Fruit fly (Drosophila melanogaster) whole organism, embryonic: ENCODE data around the gene CG6785.

Experiments
- Abd-B ChIP-seq: fragments of 200-800 bp; sonication (Bioruptor generic); optimal IDR thresholded peaks from 2 replicates; lab custom pipeline; 2018; ENCODE audit warnings: missing biosample characterization, mild to moderate bottlenecking, missing genetic modification characterization, moderate library complexity
- B-H2 ChIP-seq: fragments of 200-800 bp; sonication (Bioruptor generic); optimal IDR thresholded peaks from 2 replicates; lab custom pipeline; 2018; ENCODE audit warnings: missing biosample characterization, mild to moderate bottlenecking, missing genetic modification characterization
- Blimp-1 ChIP-seq: fragments of 200-800 bp; sonication (Bioruptor generic); optimal IDR thresholded peaks from 3 replicates; lab custom pipeline; 2018; ENCODE audit warnings: missing biosample characterization, missing genetic modification characterization, mild to moderate bottlenecking, moderate library complexity, missing genetic modification reagents
- CG10267 ChIP-seq: fragments of 200-800 bp; sonication (Bioruptor generic); optimal IDR thresholded peaks from 2 replicates; lab custom pipeline; 2018; ENCODE audit warnings: missing biosample characterization, mild to moderate bottlenecking, missing genetic modification characterization, moderate library complexity
- CG10543 ChIP-seq: fragments of 200-800 bp; sonication (Bioruptor generic); optimal IDR thresholded peaks from 3 replicates; lab custom pipeline; 2017; ENCODE audit warnings: missing biosample characterization, mild to moderate bottlenecking, missing genetic modification characterization, moderate library complexity
- CG12299 ChIP-seq: fragments of 200-800 bp; sonication (Bioruptor generic); optimal IDR thresholded peaks from 2 replicates; lab custom pipeline; 2018; ENCODE audit warnings: missing biosample characterization, mild to moderate bottlenecking, missing genetic modification characterization
- CG13775 ChIP-seq: fragments of 200-800 bp; sonication (Bioruptor generic); optimal IDR thresholded peaks from 3 replicates; lab custom pipeline; 2017; ENCODE audit warnings: missing biosample characterization, mild to moderate bottlenecking, missing genetic modification characterization
- CG13894 ChIP-seq: fragments of 200-800 bp; sonication (Bioruptor generic); optimal IDR thresholded peaks from 3 replicates; lab custom pipeline; 2018; ENCODE audit warnings: missing biosample characterization, mild to moderate bottlenecking, missing genetic modification characterization, moderate library complexity
- CG15269 ChIP-seq: fragments of 200-800 bp; sonication (Bioruptor generic); optimal IDR thresholded peaks from 2 replicates; lab custom pipeline; 2018; ENCODE audit warnings: missing biosample characterization, mild to moderate bottlenecking, missing genetic modification characterization, moderate library complexity
- CG15601 ChIP-seq: fragments of 200-800 bp; sonication (Bioruptor generic); optimal IDR thresholded peaks from 3 replicates; lab custom pipeline; 2019; ENCODE audit warnings: missing biosample characterization, mild to moderate bottlenecking, missing genetic modification characterization, moderate library complexity
- CG18599 ChIP-seq: fragments of 200-800 bp; sonication (Bioruptor generic); optimal IDR thresholded peaks from 3 replicates; lab custom pipeline; 2017; ENCODE audit warnings: missing biosample characterization, missing genetic modification characterization, mild to moderate bottlenecking, moderate library complexity, missing genetic modification reagents
- CG34376 ChIP-seq: fragments of 200-800 bp; sonication (Bioruptor generic); optimal IDR thresholded peaks from 2 replicates; lab custom pipeline; 2018; ENCODE audit warnings: missing biosample characterization, mild to moderate bottlenecking, missing genetic modification characterization
- CG7987 ChIP-seq: fragments of 200-800 bp; sonication (Bioruptor generic); optimal IDR thresholded peaks from 2 replicates; lab custom pipeline; 2018; ENCODE audit warnings: missing biosample characterization, mild to moderate bottlenecking, missing genetic modification characterization, moderate library complexity
- CG8359 ChIP-seq: fragments of 200-800 bp; sonication (Bioruptor generic); optimal IDR thresholded peaks from 2 replicates; lab custom pipeline; 2017; ENCODE audit warnings: missing biosample characterization, mild to moderate bottlenecking, missing genetic modification characterization, borderline replicate concordance
- CrebB ChIP-seq: fragments of 200-800 bp; sonication (Bioruptor generic); optimal IDR thresholded peaks from 3 replicates; lab custom pipeline; 2018; ENCODE audit warnings: missing biosample characterization, mild to moderate bottlenecking, missing genetic modification characterization
- Dbx ChIP-seq: fragments of 200-800 bp; sonication (Bioruptor generic); IDR thresholded peaks from 3 replicates; pipeline ENCODE4 v1.3.6; 2022; ENCODE audit warnings: missing biosample characterization, missing genetic modification characterization
- Deaf1 ChIP-seq: fragments of 200-800 bp; optimal IDR thresholded peaks from 3 replicates; lab custom pipeline; 2019; ENCODE audit warnings: missing biosample characterization, mild to moderate bottlenecking, missing genetic modification characterization, moderate library complexity
- Dp ChIP-seq: fragments of 200-800 bp; sonication (Bioruptor generic); optimal IDR thresholded peaks from 2 replicates; lab custom pipeline; 2018; ENCODE audit warnings: missing biosample characterization, mild to moderate bottlenecking, missing genetic modification characterization, moderate library complexity
- Fer1 ChIP-seq: fragments of 200-800 bp; sonication (Bioruptor generic); optimal IDR thresholded peaks from 2 replicates; lab custom pipeline; 2017; ENCODE audit warnings: missing biosample characterization, mild to moderate bottlenecking, missing genetic modification characterization
- HmgZ ChIP-seq: fragments of 200-800 bp; sonication (Bioruptor generic); optimal IDR thresholded peaks from 2 replicates; lab custom pipeline; 2018; ENCODE audit warnings: missing biosample characterization, mild to moderate bottlenecking, missing genetic modification characterization
- Hr3 ChIP-seq: fragments of 200-800 bp; sonication (Bioruptor generic); optimal IDR thresholded peaks from 3 replicates; lab custom pipeline; 2016; ENCODE audit warnings: missing biosample characterization, missing genetic modification characterization
- Hr78 ChIP-seq, 2 experiments: fragments of 200-800 bp in 1 of 2; fragments of >200 bp in 1 of 2; sonication (Bioruptor generic) in 1 of 2; optimal IDR thresholded peaks; 2 replicates each; lab custom pipeline; 2017 to 2019; ENCODE audit warnings: missing biosample characterization in 2 of 2, missing genetic modification characterization in 2 of 2, mild to moderate bottlenecking in 1 of 2, moderate library complexity in 1 of 2
- Lhr ChIP-seq: fragments of 200-800 bp; sonication (Bioruptor generic); optimal IDR thresholded peaks from 3 replicates; lab custom pipeline; 2017; ENCODE audit warnings: mild to moderate bottlenecking, missing biosample characterization, missing genetic modification reagents, missing genetic modification characterization
- Med ChIP-seq: fragments of 200-800 bp; sonication (Bioruptor generic); peaks from one replicate; lab custom pipeline; 2016; ENCODE audit warnings: missing biosample characterization, missing genetic modification characterization, mild to moderate bottlenecking, inconsistent platforms, moderate library complexity
- Nf-YB ChIP-seq: fragments of 200-800 bp; sonication (Bioruptor generic); optimal IDR thresholded peaks from 3 replicates; lab custom pipeline; 2019; ENCODE audit warnings: missing biosample characterization, mild to moderate bottlenecking, missing genetic modification characterization, moderate library complexity
- Nf-YC ChIP-seq: fragments of 200-800 bp; optimal IDR thresholded peaks from 3 replicates; lab custom pipeline; 2019; ENCODE audit warnings: missing biosample characterization, mild to moderate bottlenecking, missing genetic modification characterization, moderate library complexity
- NfI ChIP-seq: fragments of 200-800 bp; sonication (Bioruptor generic); optimal IDR thresholded peaks from 3 replicates; lab custom pipeline; 2018; ENCODE audit warnings: missing biosample characterization, mild to moderate bottlenecking, missing genetic modification characterization, moderate library complexity
- Pdp1 ChIP-seq, 2 experiments: fragments of 200-800 bp; sonication (Bioruptor generic); optimal IDR thresholded peaks; 3 replicates each; lab custom pipeline; 2016; ENCODE audit warnings: missing biosample characterization in 2 of 2, missing genetic modification characterization in 2 of 2, mild to moderate bottlenecking in 1 of 2, moderate library complexity in 1 of 2
- Sin3A ChIP-seq: fragments of >200 bp; optimal IDR thresholded peaks from 2 replicates; lab custom pipeline; 2018
- Vsx1 ChIP-seq: fragments of 200-800 bp; sonication (Bioruptor generic); optimal IDR thresholded peaks from 2 replicates; lab custom pipeline; 2017; ENCODE audit warnings: missing biosample characterization, mild to moderate bottlenecking, missing genetic modification characterization, missing genetic modification reagents
- abd-A ChIP-seq: fragments of 200-800 bp; sonication (Bioruptor generic); optimal IDR thresholded peaks from 3 replicates; lab custom pipeline; 2019; ENCODE audit warnings: missing biosample characterization, mild to moderate bottlenecking, missing genetic modification characterization, moderate library complexity
- caup ChIP-seq: fragments of 200-800 bp; sonication (Bioruptor generic); optimal IDR thresholded peaks from 3 replicates; lab custom pipeline; 2017; ENCODE audit warnings: missing biosample characterization, mild to moderate bottlenecking, missing genetic modification characterization, moderate library complexity; ENCODE audit not compliant: severe bottlenecking
- fd102C ChIP-seq: fragments of 200-800 bp; sonication (Bioruptor generic); optimal IDR thresholded peaks from 2 replicates; lab custom pipeline; 2018; ENCODE audit warnings: missing biosample characterization, mild to moderate bottlenecking, missing genetic modification characterization, moderate library complexity
- gsb-n ChIP-seq: fragments of 200-800 bp; sonication (Bioruptor generic); optimal IDR thresholded peaks from 3 replicates; lab custom pipeline; 2018; ENCODE audit warnings: missing biosample characterization, mild to moderate bottlenecking, missing genetic modification characterization
- kah ChIP-seq: fragments of 200-800 bp; sonication (Bioruptor generic); optimal IDR thresholded peaks from 2 replicates; lab custom pipeline; 2018; ENCODE audit warnings: missing biosample characterization, mild to moderate bottlenecking, missing genetic modification characterization
- kni ChIP-seq: fragments of 200-800 bp; sonication (Bioruptor generic); optimal IDR thresholded peaks from 3 replicates; lab custom pipeline; 2017; ENCODE audit warnings: mild to moderate bottlenecking, missing biosample characterization, missing genetic modification reagents, missing genetic modification characterization
- lab ChIP-seq: fragments of 200-800 bp; sonication (Bioruptor generic); optimal IDR thresholded peaks from 3 replicates; lab custom pipeline; 2017; ENCODE audit warnings: missing biosample characterization, missing genetic modification characterization, mild to moderate bottlenecking, moderate library complexity, missing genetic modification reagents
- mirr ChIP-seq: fragments of 200-800 bp; sonication (Bioruptor generic); optimal IDR thresholded peaks from 3 replicates; lab custom pipeline; 2018; ENCODE audit warnings: missing biosample characterization, mild to moderate bottlenecking, missing genetic modification characterization
- nau ChIP-seq: fragments of 200-800 bp; sonication (Bioruptor generic); optimal IDR thresholded peaks from 3 replicates; lab custom pipeline; 2017; ENCODE audit warnings: missing biosample characterization, mild to moderate bottlenecking, missing genetic modification characterization, missing genetic modification reagents
- pros ChIP-seq: fragments of 200-800 bp; sonication (Bioruptor generic); optimal IDR thresholded peaks from 3 replicates; lab custom pipeline; 2019; ENCODE audit warnings: missing biosample characterization, mild to moderate bottlenecking, missing genetic modification characterization, moderate library complexity
- run ChIP-seq: fragments of 200-800 bp; sonication (Bioruptor generic); optimal IDR thresholded peaks from 3 replicates; lab custom pipeline; 2018; ENCODE audit warnings: missing biosample characterization, mild to moderate bottlenecking, missing genetic modification characterization
- sd ChIP-seq: fragments of 200-800 bp; sonication (Bioruptor generic); optimal IDR thresholded peaks from 3 replicates; lab custom pipeline; 2018; ENCODE audit warnings: missing biosample characterization, mild to moderate bottlenecking, missing genetic modification characterization, moderate library complexity
- sug ChIP-seq: fragments of 200-800 bp; optimal IDR thresholded peaks from 2 replicates; lab custom pipeline; 2019; ENCODE audit warnings: missing biosample characterization, mild to moderate bottlenecking, missing genetic modification characterization, moderate library complexity
- tll ChIP-seq, 2 experiments: fragments of 200-800 bp in 1 of 2; fragments of >200 bp in 1 of 2; sonication (Bioruptor generic) in 1 of 2; optimal IDR thresholded peaks; 2 replicates each; lab custom pipeline; 2017 to 2019; ENCODE audit warnings: missing biosample characterization in 2 of 2, missing genetic modification characterization in 2 of 2, mild to moderate bottlenecking in 1 of 2, moderate library complexity in 1 of 2
- toy ChIP-seq: fragments of 200-800 bp; sonication (Bioruptor generic); IDR thresholded peaks from 2 replicates; pipeline ENCODE4 v1.3.6; 2022; ENCODE audit warnings: missing biosample characterization, missing genetic modification characterization

Gene CG6785

DNA sequence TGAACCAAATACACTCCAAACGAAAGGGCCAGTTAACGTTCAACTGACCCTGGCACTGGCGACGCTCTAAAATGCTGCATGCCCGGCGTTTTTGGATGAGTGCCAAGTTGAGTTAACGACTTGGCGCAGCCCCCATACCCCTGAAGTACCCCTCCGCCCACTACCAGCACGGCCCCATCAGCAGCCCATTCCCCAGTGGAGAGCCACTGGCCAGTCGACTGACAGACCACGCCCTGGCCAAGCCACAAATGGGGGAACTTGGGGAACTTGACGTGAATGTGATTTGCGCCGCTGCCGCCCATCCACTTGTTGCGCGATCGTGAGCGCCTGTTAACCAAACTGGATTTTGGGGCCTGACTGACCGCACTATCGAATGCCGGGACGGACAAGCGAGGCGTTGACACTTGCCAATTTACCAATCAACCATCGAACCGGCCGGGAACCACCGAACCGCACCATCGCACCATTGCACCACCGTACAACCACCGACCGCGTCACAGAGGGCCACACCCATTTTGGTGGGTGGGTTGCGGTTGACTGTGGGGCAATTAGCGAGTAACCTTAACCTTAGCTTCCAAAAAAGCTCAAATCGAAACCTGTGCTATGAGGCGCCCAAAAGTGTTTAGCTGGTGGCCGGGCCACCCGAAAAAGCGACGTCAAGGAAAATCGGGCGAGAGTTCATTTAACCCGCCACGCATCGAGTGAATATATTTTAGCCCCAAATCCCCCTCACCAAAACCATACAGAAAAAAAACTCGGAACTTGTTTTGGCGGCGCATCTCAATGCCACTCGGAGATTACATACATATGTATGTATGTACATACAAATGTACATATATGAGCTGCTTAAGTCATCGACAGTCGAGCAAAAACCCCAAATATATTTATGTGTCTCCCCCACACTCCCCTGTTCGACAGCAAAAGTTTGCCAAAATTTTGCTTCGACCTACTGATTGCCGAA lies 39.3 kb downstream of the CG6785 start:
- TF ChIP-seq Vsx1 (GFP tag; lab: Kevin White, UChicago) (peak; percentile 86), CrebB (tag; lab: Kevin White, UChicago) (peak; percentile 3), lab (GFP tag; lab: Kevin White, UChicago) (peak; percentile 14), CG7987 (GFP tag; lab: Kevin White, UChicago) (peak; percentile 71), CG13894 (peak; percentile 86), B-H2 (GFP tag; lab: Kevin White, UChicago) (peak; percentile 17), Hr3 (GFP tag; lab: Kevin White, UChicago) (peak; percentile 44), Abd-B (GFP tag; lab: Kevin White, UChicago) (peak; percentile 81), Hr78 (GFP tag; optimal IDR thresholded peaks at IDR 0.05; lab: Kevin White, UChicago) (peak in 1 of 2 experiments; percentile 99), sug (tag; lab: Kevin White, UChicago) (peak; percentile 90), fd102C (GFP tag; lab: Kevin White, UChicago) (no peak), sd (peak; percentile 93), Nf-YC (tag; lab: Kevin White, UChicago) (peak; percentile 96), Med (GFP tag; lab: Kevin White, UChicago) (peak; percentile 84), toy (no peak), mirr (GFP tag; lab: Kevin White, UChicago) (peak; percentile 71), Fer1 (GFP tag; lab: Kevin White, UChicago) (peak; percentile 35), CG18599 (GFP tag; lab: Kevin White, UChicago) (peak; percentile 40), tll (GFP tag; optimal IDR thresholded peaks at IDR 0.05; lab: Kevin White, UChicago) (no peak), CG34376 (GFP tag; lab: Kevin White, UChicago) (peak; percentile 47), Dp (GFP tag; lab: Kevin White, UChicago) (peak; percentile 13), Blimp-1 (GFP tag; lab: Kevin White, UChicago) (peak; percentile 73), Nf-YB (GFP tag; lab: Kevin White, UChicago) (peak; percentile 95), CG13775 (GFP tag; lab: Kevin White, UChicago) (no peak), HmgZ (tag; lab: Kevin White, UChicago) (peak; percentile 51), Pdp1 (GFP tag; optimal IDR thresholded peaks at IDR 0.05; lab: Kevin White, UChicago) (peak in 1 of 2 experiments; percentile 20), Dbx (GFP tag; lab: Robert Waterston, UW) (no peak), Lhr (GFP tag; lab: Kevin White, UChicago) (peak; percentile 28), Sin3A (lab: Kevin White, UChicago) (no peak), caup (GFP tag; lab: Kevin White, UChicago) (peak; percentile 16), CG10267 (tag; lab: Kevin White, UChicago) (no peak), abd-A (tag; lab: Kevin White, UChicago) (peak; percentile 99), nau (no peak), CG15601 (peak; percentile 21), kni (GFP tag; lab: Kevin White, UChicago) (peak; percentile 95), CG10543 (peak; percentile 98), NfI (GFP tag; lab: Kevin White, UChicago) (peak; percentile 87), gsb-n (tag; lab: Kevin White, UChicago) (peak; percentile 82), pros (peak; percentile 50), CG15269 (tag; lab: Kevin White, UChicago) (peak; percentile 41), CG12299 (tag; lab: Kevin White, UChicago) (peak; percentile 13), CG8359 (peak; percentile 30), run (tag; lab: Kevin White, UChicago) (peak; percentile 97), kah (GFP tag; lab: Kevin White, UChicago) (peak; percentile 93), Deaf1 (tag; lab: Kevin White, UChicago) (peak; percentile 10)
